Fruit fly (Drosophila melanogaster): ENCODE results near the gene RfC38.

RfC38 gene

dm6 chr2L:11106562-11106962 is 23.9 kb downstream of the RfC38 start, which contains the start of gene Reps (continued):
- TF ChIP-seq Hr51 (GFP tag; optimal IDR thresholded peaks at IDR 0.05) (peak; percentile 97 to 98), slbo (GFP tag; IDR thresholded peaks at IDR 0.05) (peak; percentile 99), Drgx (GFP tag; IDR thresholded peaks at IDR 0.05) (peak; percentile 98), Pdp1 (GFP tag; optimal IDR thresholded peaks at IDR 0.05) (peak; percentile 98 to 99), Optix (GFP tag; IDR thresholded peaks at IDR 0.05) (peak; percentile 99), Bteb2 (GFP tag; optimal IDR thresholded peaks at IDR 0.05) (peak; percentile 97), Gsc (GFP tag; IDR thresholded peaks at IDR 0.05) (peak; percentile 98), CG2889 (GFP tag; IDR thresholded peaks at IDR 0.05) (peak; percentile 98), CG12659 (GFP tag; optimal IDR thresholded peaks at IDR 0.05) (peak; percentile 99), wdn (GFP tag; IDR thresholded peaks at IDR 0.05) (peak; percentile 99), sd (tag; optimal IDR thresholded peaks at IDR 0.05) (no peak), bcd (GFP tag; optimal IDR thresholded peaks at IDR 0.05) (peak; percentile 99), cas (GFP tag; IDR thresholded peaks at IDR 0.05) (peak; percentile 98), fd3F (GFP tag; optimal IDR thresholded peaks at IDR 0.05) (peak; percentile 97), tap (tag; optimal IDR thresholded peaks at IDR 0.05) (peak; percentile 97), CG6854 (GFP tag; optimal IDR thresholded peaks at IDR 0.05) (peak; percentile 97), HLH54F (GFP tag; optimal IDR thresholded peaks at IDR 0.05) (peak; percentile 98), YL-1 (GFP tag; optimal IDR thresholded peaks at IDR 0.05) (peak; percentile 98), psq (GFP tag; optimal IDR thresholded peaks at IDR 0.05) (peak; percentile 95), Ptx1 (GFP tag; IDR thresholded peaks at IDR 0.05) (peak; percentile 99), Atf-2 (GFP tag; optimal IDR thresholded peaks at IDR 0.05) (peak; percentile 98), Sry-δ (GFP tag; optimal IDR thresholded peaks at IDR 0.05) (peak; percentile 83), sima (GFP tag; optimal IDR thresholded peaks at IDR 0.05) (peak; percentile 91), sisA (GFP tag; IDR thresholded peaks at IDR 0.05) (peak; percentile 99), CG6175 (GFP tag; IDR thresholded peaks at IDR 0.05) (peak; percentile 97), Dad (GFP tag; optimal IDR thresholded peaks at IDR 0.05) (peak; percentile 98), CG7839 (tag; optimal IDR thresholded peaks at IDR 0.05) (peak; percentile 99), chif (GFP tag; optimal IDR thresholded peaks at IDR 0.05) (peak; percentile 98 to 99), CG10565 (GFP tag; optimal IDR thresholded peaks at IDR 0.05) (peak; percentile 95), CG10959 (GFP tag; IDR thresholded peaks at IDR 0.05) (peak; percentile 99), Camta (GFP tag; optimal IDR thresholded peaks at IDR 0.05) (peak; percentile 98), dmrt99B (tag; optimal IDR thresholded peaks at IDR 0.05) (peak; percentile 98), CG6254 (GFP tag; optimal IDR thresholded peaks at IDR 0.05) (peak; percentile 96), Mrtf (GFP tag; IDR thresholded peaks at IDR 0.05) (peak; percentile 99), CG4617 (GFP tag; optimal IDR thresholded peaks at IDR 0.05; ENCODE audit: borderline replicate concordance) (peak; percentile 99), pita (GFP tag; optimal IDR thresholded peaks at IDR 0.05) (no peak), MESR4 (GFP tag; optimal IDR thresholded peaks at IDR 0.05) (peak; percentile 68), CG2120 (GFP tag; optimal IDR thresholded peaks at IDR 0.05) (peak; percentile 99), CG11456 (GFP tag; IDR thresholded peaks at IDR 0.05) (peak; percentile 99), CG1832 (GFP tag; optimal IDR thresholded peaks at IDR 0.05) (no peak), CG17568 (GFP tag; optimal IDR thresholded peaks at IDR 0.05) (peak; percentile 97), dpn (GFP tag; optimal IDR thresholded peaks at IDR 0.05) (peak; percentile 99), Aef1 (GFP tag; IDR thresholded peaks at IDR 0.05) (peak; percentile 99), trh (GFP tag; optimal IDR thresholded peaks at IDR 0.05) (peak; percentile 98), CG17612 (GFP tag; IDR thresholded peaks at IDR 0.05) (peak; percentile 97), zf30C (GFP tag; optimal IDR thresholded peaks at IDR 0.05) (no peak), Lpt (GFP tag; optimal IDR thresholded peaks at IDR 0.05) (no peak), kni (GFP tag; optimal IDR thresholded peaks at IDR 0.05) (no peak), oc (tag; optimal IDR thresholded peaks at IDR 0.05) (peak; percentile 97), Six4 (GFP tag; optimal IDR thresholded peaks at IDR 0.05) (peak; percentile 98), CG3838 (GFP tag; optimal IDR thresholded peaks at IDR 0.05) (peak; percentile 97)
